Worm (Caenorhabditis elegans) whole organism, L1 larva: Measurements from ENCODE around the gene C02H6.3.

Source experiments
- C04F5.9 ChIP-seq: sonication (generic microtip); optimal IDR thresholded peaks from 2 replicates; lab custom pipeline; 2016; ENCODE audit warnings: missing genetic modification characterization, missing compliant biosample characterization
- Y116A8C.19 ChIP-seq: sonication (generic microtip); optimal IDR thresholded peaks from 2 replicates; lab custom pipeline; 2016; ENCODE audit warnings: missing compliant biosample characterization, missing genetic modification characterization, borderline replicate concordance
- alr-1 ChIP-seq: fragments of 200-800 bp; sonication (Bioruptor generic); optimal IDR thresholded peaks from 2 replicates; lab custom pipeline; 2018; ENCODE audit warnings: borderline replicate concordance, mild to moderate bottlenecking, missing genetic modification characterization, missing compliant biosample characterization
- aly-2 ChIP-seq: fragments of 150-350 bp; optimal IDR thresholded peaks from 2 replicates; lab custom pipeline; 2014; ENCODE audit warnings: missing biosample characterization, missing genetic modification characterization
- blmp-1 ChIP-seq: fragments of 150-350 bp; optimal IDR thresholded peaks from 2 replicates; lab custom pipeline; 2014; ENCODE audit warnings: missing biosample characterization, missing genetic modification characterization
- ceh-63 ChIP-seq: fragments of 200-800 bp; sonication (Bioruptor generic); optimal IDR thresholded peaks from 2 replicates; lab custom pipeline; 2018; ENCODE audit warnings: mild to moderate bottlenecking, missing genetic modification characterization, missing compliant biosample characterization
- ceh-82 ChIP-seq, 3 experiments: fragments of 150-350 bp in 1 of 3; sonication (generic microtip) in 2 of 3; optimal IDR thresholded peaks; 2 replicates each; lab custom pipeline; 2014 to 2017; ENCODE audit warnings: missing biosample characterization in 3 of 3, missing genetic modification characterization in 3 of 3
- dpl-1 ChIP-seq, 3 experiments: fragments of 150-350 bp in 2 of 3; sonication (generic microtip) in 1 of 3; optimal IDR thresholded peaks; 2 replicates each; lab custom pipeline; 2014 to 2017; ENCODE audit warnings: missing biosample characterization in 3 of 3, missing genetic modification characterization in 3 of 3, missing genetic modification reagents in 3 of 3
- dsc-1 ChIP-seq: sonication (generic microtip); optimal IDR thresholded peaks from 2 replicates; lab custom pipeline; 2016; ENCODE audit warnings: mild to moderate bottlenecking, missing genetic modification characterization, missing compliant biosample characterization
- efl-1 ChIP-seq, 4 experiments: fragments of 150-350 bp; optimal IDR thresholded peaks in 3 of 4; peaks in 1 of 4; 1 replicate in 1 of 4; 2 replicates in 3 of 4; lab custom pipeline; 2014; ENCODE audit warnings: missing biosample characterization in 2 of 4, missing genetic modification characterization in 2 of 4, missing genetic modification reagents in 2 of 4
- egl-13 ChIP-seq: sonication (generic microtip); optimal IDR thresholded peaks from 2 replicates; lab custom pipeline; 2016; ENCODE audit warnings: missing genotype, missing genetic modification reagents, missing genetic modification characterization, missing compliant biosample characterization
- egl-27 ChIP-seq, 2 experiments: fragments of 150-350 bp in 1 of 2; sonication (generic microtip); optimal IDR thresholded peaks; 3 replicates each; lab custom pipeline; 2017 to 2018; ENCODE audit warnings: missing biosample characterization in 2 of 2, missing genetic modification characterization in 2 of 2, missing genetic modification reagents in 2 of 2
- elt-2 ChIP-seq: sonication (generic microtip); optimal IDR thresholded peaks from 2 replicates; lab custom pipeline; 2016; ENCODE audit warnings: missing genetic modification characterization, mild to moderate bottlenecking, inconsistent platforms, missing compliant biosample characterization, missing genetic modification reagents
- fkh-4 ChIP-seq: sonication (generic microtip); optimal IDR thresholded peaks from 2 replicates; lab custom pipeline; 2016; ENCODE audit warnings: missing compliant biosample characterization, missing genetic modification characterization, borderline replicate concordance
- fos-1 ChIP-seq: fragments of 150-350 bp; optimal IDR thresholded peaks from 2 replicates; lab custom pipeline; 2014; ENCODE audit warnings: missing biosample characterization, missing genetic modification characterization
- hlh-4 ChIP-seq: sonication (generic microtip); optimal IDR thresholded peaks from 2 replicates; lab custom pipeline; 2016; ENCODE audit warnings: mild to moderate bottlenecking, missing genetic modification characterization, missing compliant biosample characterization
- irx-1 ChIP-seq: sonication (generic microtip); optimal IDR thresholded peaks from 2 replicates; lab custom pipeline; 2016; ENCODE audit warnings: missing genetic modification characterization, missing compliant biosample characterization
- jun-1 ChIP-seq: fragments of 150-350 bp; optimal IDR thresholded peaks from 2 replicates; lab custom pipeline; 2014; ENCODE audit warnings: missing biosample characterization, missing genetic modification reagents, missing genetic modification characterization
- lin-13 ChIP-seq: fragments of 150-350 bp; optimal IDR thresholded peaks from 2 replicates; lab custom pipeline; 2014; ENCODE audit warnings: missing biosample characterization, missing genetic modification reagents, missing genetic modification characterization
- lin-39 ChIP-seq: fragments of 150-350 bp; optimal IDR thresholded peaks from 2 replicates; lab custom pipeline; 2014; ENCODE audit warnings: missing biosample characterization, missing genetic modification reagents, missing genetic modification characterization
- lsy-2 ChIP-seq, 2 experiments: fragments of 150-350 bp; optimal IDR thresholded peaks; 2 replicates each; lab custom pipeline; 2014; ENCODE audit warnings: missing biosample characterization in 2 of 2, missing genetic modification characterization in 2 of 2
- mep-1 ChIP-seq: fragments of 150-350 bp; optimal IDR thresholded peaks from 2 replicates; lab custom pipeline; 2014; ENCODE audit warnings: missing biosample characterization, missing genetic modification characterization
- nhr-11 ChIP-seq: fragments of 150-350 bp; optimal IDR thresholded peaks from 2 replicates; lab custom pipeline; 2014; ENCODE audit warnings: missing biosample characterization, missing genetic modification characterization
- nhr-237 ChIP-seq: fragments of 150-350 bp; optimal IDR thresholded peaks from 2 replicates; lab custom pipeline; 2014; ENCODE audit warnings: missing biosample characterization, missing genetic modification characterization
- nhr-47 ChIP-seq: sonication (generic microtip); optimal IDR thresholded peaks from 2 replicates; lab custom pipeline; 2016; ENCODE audit warnings: mild to moderate bottlenecking, missing genetic modification characterization, moderate library complexity, missing compliant biosample characterization
- nhr-71 ChIP-seq: sonication (generic microtip); optimal IDR thresholded peaks from 2 replicates; lab custom pipeline; 2016; ENCODE audit warnings: mild to moderate bottlenecking, missing genetic modification characterization, moderate library complexity, missing compliant biosample characterization
- nhr-84 ChIP-seq: sonication (generic microtip); optimal IDR thresholded peaks from 2 replicates; lab custom pipeline; 2017; ENCODE audit warnings: missing biosample characterization, missing genetic modification characterization
- skn-1 ChIP-seq: fragments of 150-350 bp; optimal IDR thresholded peaks from 2 replicates; lab custom pipeline; 2014; ENCODE audit warnings: missing biosample characterization, missing genetic modification characterization
- snpc-4 ChIP-seq: fragments of 150-350 bp; optimal IDR thresholded peaks from 2 replicates; lab custom pipeline; 2014; ENCODE audit warnings: missing biosample characterization, missing genetic modification characterization
- sptf-1 ChIP-seq: fragments of 150-350 bp; optimal IDR thresholded peaks from 2 replicates; lab custom pipeline; 2014; ENCODE audit warnings: missing biosample characterization, missing genetic modification characterization
- swsn-7 ChIP-seq: sonication (generic microtip); optimal IDR thresholded peaks from 2 replicates; lab custom pipeline; 2016; ENCODE audit warnings: missing genetic modification characterization, missing compliant biosample characterization
- tlp-1 ChIP-seq: fragments of 150-350 bp; optimal IDR thresholded peaks from 2 replicates; lab custom pipeline; 2014; ENCODE audit warnings: missing biosample characterization, missing genetic modification characterization
- unc-130 ChIP-seq: fragments of 150-350 bp; optimal IDR thresholded peaks from 2 replicates; lab custom pipeline; 2017; ENCODE audit warnings: missing biosample characterization, missing genetic modification characterization, inconsistent platforms
- unc-30 ChIP-seq: sonication (generic microtip); optimal IDR thresholded peaks from 2 replicates; lab custom pipeline; 2017; ENCODE audit warnings: missing biosample characterization, missing genetic modification characterization
- unc-62 ChIP-seq: fragments of 150-350 bp; optimal IDR thresholded peaks from 2 replicates; lab custom pipeline; 2014; ENCODE audit warnings: missing biosample characterization, missing genetic modification reagents, missing genetic modification characterization
- unc-86 ChIP-seq: sonication (generic microtip); optimal IDR thresholded peaks from 2 replicates; lab custom pipeline; 2016; ENCODE audit warnings: missing genetic modification characterization, missing compliant biosample characterization
- ztf-11 ChIP-seq, 2 experiments: sonication (generic microtip); optimal IDR thresholded peaks; 2 replicates each; lab custom pipeline; 2016 to 2017; ENCODE audit warnings: missing genetic modification characterization in 2 of 2, missing biosample characterization in 1 of 2, missing compliant biosample characterization in 1 of 2
- ztf-4 ChIP-seq: fragments of 150-350 bp; optimal IDR thresholded peaks from 2 replicates; lab custom pipeline; 2014; ENCODE audit warnings: missing biosample characterization, missing genetic modification characterization

Gene C02H6.3

DNA sequence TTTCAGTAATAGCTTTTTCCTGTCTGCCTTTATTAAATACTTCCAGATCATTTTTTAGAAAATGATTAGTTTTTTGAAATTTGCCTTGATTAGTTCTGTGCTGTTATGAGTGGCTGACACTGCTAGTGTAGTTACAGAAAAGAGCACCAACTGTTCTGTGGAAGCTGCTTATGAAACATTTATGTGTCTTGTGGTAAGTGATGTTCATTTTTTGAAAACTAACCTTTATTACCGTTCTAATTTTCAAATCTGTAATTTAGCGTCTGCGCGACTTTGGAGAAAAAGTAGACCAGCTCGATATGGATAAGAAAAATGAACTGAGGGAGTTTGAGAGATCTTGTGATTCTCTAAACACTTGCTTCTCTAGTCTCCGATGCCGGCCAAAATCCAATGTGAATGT lies 18.1 kb downstream of the C02H6.3 start, which contains the start of gene srj-14:
Gene srj-14, plus strand, starts transcription at position 131 of the 400 bp plus-strand sequence.
- no peak for TF ChIP-seq efl-1 (optimal IDR thresholded peaks at IDR 0.05; lab: Kevin White, UChicago)
- TF ChIP-seq efl-1 (GFP tag; optimal IDR thresholded peaks at IDR 0.05 in 1 of 2; lab: Kevin White, UChicago) = peak in 1 of 2 experiments; percentile 77
- no peak for TF ChIP-seq ztf-4 (tag; lab: Kevin White, UChicago)

DNA sequence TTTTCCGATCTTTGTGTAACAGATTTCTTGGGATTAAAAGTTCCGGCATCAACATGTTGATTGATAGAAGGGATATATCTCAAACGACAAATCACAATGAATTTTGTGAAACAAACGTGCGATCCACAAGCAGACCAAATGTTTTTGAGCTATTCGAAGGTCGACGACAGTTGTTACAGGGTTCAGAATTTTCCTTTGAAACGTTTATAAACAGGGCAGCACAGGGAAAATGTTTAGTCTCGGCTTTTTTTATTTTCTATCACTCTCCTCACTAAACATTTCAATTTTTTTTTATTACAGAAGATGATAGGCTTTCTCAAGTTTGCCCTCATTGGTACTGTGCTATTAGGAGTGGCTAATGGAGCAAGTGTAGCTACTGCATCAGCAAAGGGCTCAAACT lies 22.7 kb downstream of the C02H6.3 start, which contains the start of gene exc-13:
Gene exc-13, plus strand, starts transcription at position 301 of the 400 bp plus-strand sequence.
- TF ChIP-seq nhr-71 = peak; percentile 5
- TF ChIP-seq blmp-1 (tag; lab: Kevin White, UChicago) = no peak

DNA sequence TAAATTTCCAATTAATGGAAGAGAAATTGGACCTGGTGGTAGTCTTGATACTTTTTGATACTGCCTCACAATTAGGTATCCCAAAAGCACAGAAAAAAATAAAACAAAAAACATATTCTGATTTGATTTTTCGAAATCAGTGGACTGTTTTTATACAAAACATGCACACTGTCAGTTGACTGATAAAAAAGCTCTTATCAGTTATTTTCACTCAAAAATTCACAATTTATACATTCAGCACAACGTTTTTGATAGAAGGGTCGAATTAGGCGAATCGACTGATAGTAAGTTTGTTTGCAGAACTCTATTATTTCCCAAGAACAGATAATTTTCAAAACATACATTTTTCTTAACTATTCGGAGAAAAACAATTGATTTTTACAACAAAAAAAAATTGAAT lies 23.6 kb downstream of the C02H6.3 start, which contains the start of gene cyp-35A2:
Gene cyp-35A2, minus strand, starts transcription at position 124 of the 400 bp plus-strand sequence.
- TF ChIP-seq elt-2 (tag; lab: Kevin White, UChicago) = peak; percentile 90
- no peak for TF ChIP-seq egl-27 (tag; optimal IDR thresholded peaks at IDR 0.05; lab: Kevin White, UChicago)

DNA sequence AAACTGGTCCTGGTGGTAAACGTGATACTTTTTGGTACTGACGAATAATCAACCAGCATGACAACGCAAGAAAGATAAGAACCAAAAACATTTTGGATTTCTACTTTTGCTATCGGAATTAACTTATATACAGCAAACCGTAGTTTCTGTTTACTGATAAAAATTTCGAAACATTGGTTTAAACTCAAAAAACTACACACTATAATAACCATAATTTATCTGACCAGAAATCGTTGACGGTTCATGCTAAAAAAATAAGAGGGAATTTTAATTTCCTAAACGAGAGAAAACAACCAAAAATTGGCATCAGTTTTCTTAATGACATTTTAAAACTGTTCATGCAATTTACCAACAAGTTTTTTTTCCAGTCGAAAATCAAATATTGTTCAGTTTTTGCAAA lies 26.0 kb downstream of the C02H6.3 start, which contains the start of gene cyp-35A1:
Gene cyp-35A1, minus strand, starts transcription at position 101 of the 400 bp plus-strand sequence.
- TF ChIP-seq Y116A8C.19 (tag; lab: Kevin White, UChicago) (no peak), efl-1 (optimal IDR thresholded peaks at IDR 0.05; lab: Kevin White, UChicago) (no peak), efl-1 (GFP tag; optimal IDR thresholded peaks at IDR 0.05 in 1 of 2; lab: Kevin White, UChicago) (peak in 1 of 2 experiments; percentile 37)

DNA sequence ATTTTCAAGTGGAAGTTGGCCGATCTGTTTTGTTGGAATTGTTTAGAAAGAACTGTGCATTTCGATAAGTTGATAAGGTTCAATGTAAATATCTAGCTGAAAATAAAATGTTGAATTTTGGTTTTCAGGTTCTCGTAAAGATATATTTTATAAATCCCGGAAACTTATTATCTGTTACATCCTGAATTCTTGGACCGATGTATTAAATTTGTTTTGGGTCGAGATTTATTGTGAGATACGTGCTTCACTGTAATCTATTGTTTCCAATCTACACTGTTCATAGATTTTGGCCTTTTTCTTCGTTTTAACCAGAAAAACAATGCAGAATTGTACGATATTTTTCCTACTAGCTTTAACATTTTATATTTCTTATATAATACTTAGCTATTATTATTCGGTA lies 30.5 kb downstream of the C02H6.3 start, which contains the start of gene C03G6.6:
Gene C03G6.6, plus strand, starts transcription at position 301 of the 400 bp plus-strand sequence.
- TF ChIP-seq unc-130 (no peak), dsc-1 (tag; lab: Kevin White, UChicago) (no peak), lin-13 (GFP tag; lab: Kevin White, UChicago) (no peak), irx-1 (tag; lab: Kevin White, UChicago) (no peak), Y116A8C.19 (tag; lab: Kevin White, UChicago) (no peak), aly-2 (tag; lab: Kevin White, UChicago) (no peak), efl-1 (optimal IDR thresholded peaks at IDR 0.05; lab: Kevin White, UChicago) (no peak), efl-1 (GFP tag; optimal IDR thresholded peaks at IDR 0.05 in 1 of 2; lab: Kevin White, UChicago) (no peak), nhr-237 (tag; lab: Kevin White, UChicago) (no peak), unc-86 (tag; lab: Kevin White, UChicago) (no peak), dpl-1 (GFP tag; optimal IDR thresholded peaks at IDR 0.05; lab: Kevin White, UChicago) (no peak), lin-39 (no peak), lsy-2 (tag; optimal IDR thresholded peaks at IDR 0.05; lab: Kevin White, UChicago) (no peak), sptf-1 (tag; lab: Kevin White, UChicago) (no peak)

DNA sequence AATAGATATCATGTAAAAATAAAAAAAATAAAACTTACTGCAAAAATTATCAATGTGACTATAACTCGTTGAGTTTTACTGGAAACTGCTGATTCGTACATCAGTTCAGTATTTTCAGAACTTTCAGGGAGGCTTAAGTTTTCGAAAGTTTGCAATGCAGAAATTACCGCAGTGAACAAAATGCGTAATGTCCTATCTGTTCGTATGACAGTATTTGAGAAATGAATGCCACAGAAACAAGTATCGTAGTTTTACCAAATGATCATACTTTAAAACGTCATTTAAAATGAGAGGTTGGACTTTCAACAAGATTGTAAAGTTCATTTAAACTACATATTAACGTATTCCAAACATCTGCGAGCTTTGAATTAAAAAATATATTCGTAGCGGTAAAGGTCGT lies 31.0 kb downstream of the C02H6.3 start, which contains the start of gene C03G6.21:
Gene C03G6.21, minus strand, starts transcription at position 101 of the 400 bp plus-strand sequence.
- TF ChIP-seq hlh-4 (tag; lab: Kevin White, UChicago) = no peak
- TF ChIP-seq nhr-84 (tag; lab: Kevin White, UChicago) = no peak

DNA sequence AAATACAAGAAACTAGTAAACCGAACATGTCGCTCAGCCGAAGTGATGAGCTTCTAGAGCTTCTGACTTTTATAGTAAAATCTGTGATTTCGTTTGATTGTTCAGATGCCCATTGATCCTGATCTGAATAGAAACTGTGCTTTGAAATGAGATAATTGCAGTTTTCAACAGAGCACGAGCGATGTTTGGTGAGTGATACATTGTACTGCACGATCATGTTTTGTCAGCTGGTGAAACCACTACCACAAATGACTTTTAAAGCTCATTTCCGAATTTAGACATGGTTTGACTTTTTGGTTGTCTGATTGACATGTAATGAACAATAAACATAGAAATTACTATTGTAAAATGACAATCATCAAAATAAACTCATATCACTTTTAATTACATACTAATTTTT lies 32.2 kb downstream of the C02H6.3 start, which contains the start of gene tag-293:
Gene tag-293, minus strand, starts transcription at position 101 of the 400 bp plus-strand sequence.
- TF ChIP-seq nhr-47 (tag; lab: Kevin White, UChicago) (no peak), jun-1 (tag; lab: Kevin White, UChicago) (no peak), snpc-4 (tag; lab: Kevin White, UChicago) (no peak), mep-1 (tag; lab: Kevin White, UChicago) (no peak), skn-1 (tag; lab: Kevin White, UChicago) (no peak), swsn-7 (tag; lab: Kevin White, UChicago) (no peak), ztf-11 (tag; optimal IDR thresholded peaks at IDR 0.05; lab: Kevin White, UChicago) (no peak), alr-1 (tag; lab: Kevin White, UChicago) (no peak), egl-13 (no peak), fos-1 (tag; lab: Kevin White, UChicago) (no peak), ceh-63 (GFP tag; lab: Kevin White, UChicago) (no peak), unc-30 (tag; lab: Kevin White, UChicago) (no peak), unc-62 (GFP tag; lab: Kevin White, UChicago) (no peak), fkh-4 (no peak), C04F5.9 (no peak), nhr-11 (tag; lab: Kevin White, UChicago) (no peak), ceh-82 (tag; optimal IDR thresholded peaks at IDR 0.05; lab: Kevin White, UChicago) (no peak), tlp-1 (tag; lab: Kevin White, UChicago) (no peak)
